Worm (Caenorhabditis elegans): Measurements from ENCODE around the gene unc-31.

DNA sequence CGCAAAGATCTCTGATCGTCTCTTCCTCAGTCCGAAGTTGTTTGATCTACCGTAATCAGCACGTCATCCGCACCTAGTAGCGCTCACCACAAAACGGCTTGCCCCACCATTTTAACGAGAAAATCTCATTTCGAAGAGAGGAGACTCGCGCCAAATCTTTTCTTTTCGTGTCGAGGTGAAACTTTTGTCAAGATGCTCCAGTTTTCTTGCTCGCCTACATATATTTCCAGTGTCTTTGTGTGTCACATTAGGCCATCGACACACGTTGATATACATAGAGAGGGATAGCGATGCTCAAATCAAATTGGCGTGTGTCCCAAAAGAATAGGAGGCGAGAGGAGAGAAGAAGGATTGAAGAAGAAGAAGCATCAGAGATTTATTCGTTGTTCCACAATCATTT, 10.9 kb upstream of the unc-31 start:
- TF ChIP-seq lin-13 (tag; optimal IDR thresholded peaks at IDR 0.05) (no peak), unc-62 (GFP tag; optimal IDR thresholded peaks at IDR 0.05) (no peak), mep-1 (tag; optimal IDR thresholded peaks at IDR 0.05) (no peak), sptf-1 (tag; optimal IDR thresholded peaks at IDR 0.05) (no peak), mab-5 (tag; optimal IDR thresholded peaks at IDR 0.05) (no peak), unc-39 (tag; optimal IDR thresholded peaks at IDR 0.05) (no peak), hlh-1 (tag; optimal IDR thresholded peaks at IDR 0.05) (no peak), snpc-4 (tag; optimal IDR thresholded peaks at IDR 0.05) (no peak), ces-1 (GFP tag; optimal IDR thresholded peaks at IDR 0.05) (peak; percentile 83), nhr-28 (tag; optimal IDR thresholded peaks at IDR 0.05) (no peak), elt-1 (tag; optimal IDR thresholded peaks at IDR 0.05; ENCODE audit: borderline replicate concordance, insufficient read depth) (no peak), elt-3 (tag; optimal IDR thresholded peaks at IDR 0.05) (no peak)

All from whole organism, mixed stage, embryonic.